Fruit fly (Drosophila melanogaster): Measurements from ENCODE around the gene Hr96.

dm6 chr3R:24976144-24976543 is 48.9 kb upstream of the Hr96 start:
- TF ChIP-seq h (optimal IDR thresholded peaks at IDR 0.05) (no peak), Sin3A (optimal IDR thresholded peaks at IDR 0.05) (no peak), Myc (optimal IDR thresholded peaks at IDR 0.05) (no peak), psq (optimal IDR thresholded peaks at IDR 0.05) (no peak), insv (optimal IDR thresholded peaks at IDR 0.05) (no peak)
